Fruit fly (Drosophila melanogaster) Kc167 (cell line): ENCODE results near the gene kar.

Source experiments
- Sin3A ChIP-seq: fragments of >200 bp; optimal IDR thresholded peaks from 2 replicates; lab custom pipeline; 2018; ENCODE audit warnings: missing external identifiers
- h ChIP-seq: fragments of >200 bp; optimal IDR thresholded peaks from 3 replicates; lab custom pipeline; 2018; ENCODE audit warnings: missing external identifiers
- insv ChIP-seq: fragments of >200 bp; optimal IDR thresholded peaks from 3 replicates; lab custom pipeline; 2018; ENCODE audit warnings: missing external identifiers
- psq ChIP-seq: fragments of >200 bp; optimal IDR thresholded peaks from 2 replicates; lab custom pipeline; 2017; ENCODE audit warnings: missing external identifiers

DNA sequence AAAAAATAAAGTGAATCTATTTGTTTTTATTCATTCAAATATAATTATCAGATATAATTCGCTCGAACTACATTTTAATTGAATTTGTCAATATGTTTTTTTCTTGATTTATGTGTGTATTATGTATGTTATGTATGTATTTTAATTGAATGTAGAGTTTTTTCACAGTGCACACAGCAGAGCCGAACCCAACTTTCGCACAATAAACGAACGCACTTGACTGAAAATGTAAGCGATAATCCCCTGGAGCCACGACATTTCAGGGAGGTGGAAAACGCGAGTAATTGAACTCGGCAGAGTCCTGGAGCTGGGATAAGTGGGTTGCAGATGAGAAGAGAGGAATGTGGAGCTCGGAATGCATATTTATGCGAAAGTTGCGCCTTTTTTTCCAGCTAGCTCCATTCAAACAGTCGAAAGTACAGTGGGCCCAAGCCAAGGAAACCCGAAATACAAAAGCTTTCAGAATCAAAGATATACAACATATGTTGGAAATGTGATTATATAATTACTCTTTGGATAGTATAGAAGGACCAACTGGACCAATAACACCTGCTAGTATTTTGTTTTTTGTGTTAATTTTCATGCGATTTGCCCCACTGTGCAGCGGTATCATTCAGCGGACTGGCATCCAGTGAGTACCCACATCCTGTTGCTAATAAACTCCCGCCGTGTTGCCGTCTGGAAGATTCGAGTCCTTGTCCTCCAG is 38.9 kb upstream of the kar start:
- no peak for TF ChIP-seq h (lab: Kevin White, UChicago)
- no peak for TF ChIP-seq psq (lab: Kevin White, UChicago)
- no peak for TF ChIP-seq Sin3A (lab: Kevin White, UChicago)
- TF ChIP-seq insv: no peak
